Fruit fly (Drosophila melanogaster) whole organism, larva: Measurements from ENCODE around the gene CG2604.

Source experiments
- noc ChIP-seq: fragments of 200-800 bp; sonication (Bioruptor generic); optimal IDR thresholded peaks from 3 replicates; lab custom pipeline; 2019; ENCODE audit warnings: missing biosample characterization, mild to moderate bottlenecking, missing genetic modification characterization, moderate library complexity

CG2604 gene

DNA sequence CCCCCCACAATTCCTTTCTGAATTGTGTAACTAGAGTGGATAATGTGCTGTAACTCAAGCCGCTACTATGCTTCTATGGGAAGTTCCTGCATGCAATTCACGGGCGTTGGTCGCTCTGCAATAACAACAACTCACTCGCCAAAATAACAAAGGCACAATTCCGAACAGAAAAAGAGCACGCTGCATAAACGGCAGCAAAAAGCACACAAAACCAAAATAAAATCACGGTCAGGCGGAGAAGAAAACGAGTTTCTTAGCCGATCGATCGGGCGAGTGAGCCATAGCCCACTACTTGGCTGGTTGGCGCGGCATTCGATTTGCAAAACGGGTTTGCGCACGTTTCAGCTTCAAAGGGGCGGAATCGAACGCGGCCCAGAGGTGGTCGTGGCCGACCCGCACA lies 9.9 kb downstream of the CG2604 start:
- no peak for TF ChIP-seq noc

DNA sequence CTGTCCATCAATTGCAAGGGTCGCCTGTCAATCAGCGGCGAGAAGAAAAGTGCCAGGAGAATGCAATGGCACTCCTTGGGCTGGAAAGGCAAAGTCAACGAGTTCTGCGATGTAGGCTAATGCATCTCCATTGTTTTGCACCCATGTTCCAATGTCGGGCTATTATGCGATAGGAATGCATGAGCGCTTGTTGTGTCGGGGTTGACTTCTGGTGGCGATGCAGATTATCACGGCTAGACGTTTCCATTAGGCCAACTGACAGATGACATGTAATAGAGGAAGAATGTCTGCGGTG lies 10.5 kb downstream of the CG2604 start:
- TF ChIP-seq noc: no peak

DNA sequence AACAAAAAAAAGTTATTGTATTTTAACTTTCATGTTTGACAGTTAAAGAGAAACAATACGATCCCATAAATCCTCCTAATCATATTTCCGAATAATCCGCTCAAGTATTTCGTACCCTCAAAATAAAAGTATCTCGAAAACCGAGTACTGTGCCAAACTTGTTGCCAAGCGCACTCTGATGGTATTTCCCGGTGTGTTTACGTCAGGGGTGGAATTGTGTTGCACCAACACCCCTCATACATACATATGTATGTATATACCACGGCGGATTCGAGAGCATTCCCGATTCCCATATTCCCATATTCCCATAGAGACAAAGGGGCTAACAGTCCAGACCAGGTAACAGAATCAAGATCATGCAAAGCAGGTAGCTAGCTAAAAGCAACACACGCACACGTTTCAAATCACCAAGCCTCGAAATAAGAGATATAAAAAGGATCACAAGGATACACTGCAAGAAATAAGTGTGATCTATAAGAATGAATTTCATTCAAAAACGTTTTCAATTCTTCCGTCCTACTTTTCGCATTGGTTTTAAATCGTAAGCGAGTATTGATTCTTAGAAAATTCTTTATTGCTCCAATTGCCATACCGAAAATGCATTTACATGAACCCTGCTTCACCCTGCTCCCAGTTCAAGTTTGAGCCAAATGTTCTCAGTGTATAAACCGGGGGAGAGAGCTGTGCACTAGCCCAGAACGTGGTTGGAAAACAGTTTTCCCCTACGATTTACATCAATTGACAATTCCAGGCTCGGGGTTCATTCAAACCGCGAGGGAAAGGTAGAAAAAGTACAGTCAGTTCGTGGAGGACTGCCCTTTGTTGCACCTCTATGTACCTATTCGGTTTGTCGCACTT lies 11.0 kb downstream of the CG2604 start:
- TF ChIP-seq noc: no peak

DNA sequence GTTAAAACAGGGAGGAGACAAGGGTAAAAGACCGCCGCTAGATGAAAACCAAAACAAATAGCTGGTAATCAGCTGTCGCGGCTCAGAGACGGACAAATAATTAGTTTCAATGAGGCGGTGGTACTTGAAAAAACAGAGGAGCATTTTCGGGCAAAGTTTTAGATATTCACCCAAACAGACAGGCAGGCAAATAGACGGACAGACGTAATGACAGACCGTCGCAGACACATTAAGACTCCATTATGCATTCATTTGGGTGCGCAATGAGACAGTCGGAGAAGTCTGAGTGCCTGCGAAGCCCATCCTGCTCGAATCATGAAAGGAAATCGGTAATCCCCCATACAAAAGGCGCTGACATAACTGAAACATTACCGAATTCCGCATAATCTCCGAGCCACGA lies 11.8 kb downstream of the CG2604 start:
- no peak for TF ChIP-seq noc

DNA sequence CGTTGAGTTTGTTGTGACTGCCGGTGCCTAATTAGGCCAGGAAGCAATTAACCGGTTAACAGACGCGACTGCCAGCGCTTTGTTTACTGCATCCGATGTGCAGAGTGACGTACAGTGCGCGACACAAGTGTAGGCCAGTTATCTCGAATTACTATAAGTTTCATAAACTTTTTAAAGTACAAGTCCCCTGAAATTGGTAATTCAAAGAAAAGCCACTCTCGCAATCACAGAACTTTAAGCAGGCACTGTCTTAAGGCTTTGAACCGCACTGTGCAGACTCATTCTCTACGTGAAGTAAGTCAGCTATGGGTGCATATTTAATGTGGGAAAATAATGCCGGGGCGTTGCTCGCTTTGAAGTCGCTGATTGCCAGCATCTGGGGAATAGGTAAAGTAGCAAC lies 13.7 kb downstream of the CG2604 start:
- TF ChIP-seq noc: no peak

dm6 chr3R:5208115-5208365 lies 15.1 kb downstream of the CG2604 start:
- TF ChIP-seq noc: no peak

dm6 chr3R:5207277-5208114 lies 15.7 kb downstream of the CG2604 start:
- TF ChIP-seq noc: no peak

- no peak for TF ChIP-seq noc
These were observed 17.7 kb downstream of the CG2604 start for dm6 chr3R:5205319-5206033.

DNA sequence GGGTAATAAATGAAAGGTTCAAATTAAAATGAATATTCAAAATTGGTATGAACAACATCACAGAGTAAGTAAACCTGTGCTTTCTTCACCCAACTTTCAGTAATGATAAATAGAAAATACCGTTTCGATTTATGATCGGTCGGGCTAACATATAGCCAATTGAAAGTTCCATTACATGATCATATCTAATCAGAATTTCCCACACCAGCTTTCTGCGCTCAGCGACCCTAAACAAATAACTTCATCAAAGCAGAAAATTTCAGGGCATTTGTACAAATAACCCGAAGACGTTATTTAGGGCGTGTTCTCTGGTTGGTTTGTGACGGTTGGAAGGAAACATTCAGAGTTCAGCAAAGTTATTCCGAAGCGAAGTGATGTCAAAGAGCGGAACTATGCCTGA lies 19.4 kb downstream of the CG2604 start:
- TF ChIP-seq noc: no peak

DNA sequence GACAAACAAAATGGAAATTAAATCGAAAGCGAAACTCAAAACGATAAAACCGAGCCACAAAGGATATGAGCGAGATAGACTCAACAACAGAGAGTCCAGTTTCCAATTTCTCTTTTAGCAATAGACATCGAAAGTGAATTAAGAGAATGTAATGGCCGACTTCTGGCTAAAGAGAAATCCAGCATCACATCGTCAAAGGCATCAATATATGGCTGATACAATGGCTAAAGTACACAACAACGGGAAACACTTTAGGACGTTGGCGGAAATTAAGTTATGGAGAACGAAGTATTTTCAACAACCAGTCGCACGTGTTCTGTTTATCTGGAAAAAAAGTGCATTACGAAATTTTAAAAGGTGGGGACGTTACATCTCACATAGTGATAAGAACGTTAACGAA lies 23.6 kb downstream of the CG2604 start:
- no peak for TF ChIP-seq noc

- TF ChIP-seq noc: no peak
These were observed 24.9 kb downstream of the CG2604 start for dm6 chr3R:5198302-5198701.

DNA sequence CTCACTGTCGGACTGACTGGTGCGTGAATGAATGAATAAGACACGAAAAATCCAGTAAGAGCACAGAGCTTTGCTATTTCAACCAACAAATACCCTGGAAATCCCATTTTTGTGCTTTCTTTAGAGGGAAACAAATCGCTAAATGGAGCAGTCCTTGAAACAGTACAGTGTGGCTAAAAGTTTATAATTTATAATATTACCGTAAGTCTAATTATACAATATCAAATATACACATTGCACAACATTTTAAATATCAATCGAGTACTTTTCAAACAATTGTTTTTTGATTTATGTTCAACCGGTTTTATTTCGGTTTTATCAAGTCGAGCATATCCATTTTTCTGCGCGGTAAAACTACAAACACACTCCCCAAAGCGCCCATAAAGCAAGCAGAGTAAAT lies 29.9 kb downstream of the CG2604 start:
- no peak for TF ChIP-seq noc

dm6 chr3R:5187806-5188205 lies 35.4 kb downstream of the CG2604 start:
- no peak for TF ChIP-seq noc

DNA sequence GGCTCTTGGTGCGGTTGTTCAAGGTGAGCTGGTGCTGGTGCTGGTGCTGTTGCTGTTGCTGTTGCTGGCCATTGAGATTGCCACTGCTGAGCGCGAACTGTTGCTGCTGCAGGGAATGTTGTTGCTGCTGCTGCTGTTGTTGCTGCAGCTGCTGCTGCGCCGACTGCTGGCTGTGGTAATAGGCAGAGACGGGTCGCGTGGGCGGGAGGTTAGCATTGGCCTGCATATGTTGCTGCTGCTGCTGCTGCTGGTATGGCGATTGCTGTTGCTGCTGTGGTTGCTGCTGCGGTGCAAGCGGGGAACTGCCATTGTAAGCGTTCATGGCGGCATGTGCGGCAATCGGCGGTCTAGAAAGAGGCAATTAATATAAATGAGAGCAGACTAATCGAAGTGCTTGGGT lies 47.2 kb downstream of the CG2604 start:
- TF ChIP-seq noc: no peak

dm6 chr3R:5171972-5172371 lies 51.2 kb downstream of the CG2604 start:
- TF ChIP-seq noc: no peak
